Fruit fly (Drosophila melanogaster) whole organism: ENCODE data around the gene CG33771.

Experiments
- CG8478 ChIP-seq: fragments of >200 bp; optimal IDR thresholded peaks from 2 replicates; lab custom pipeline; 2018; ENCODE audit warnings: inconsistent platforms
- Dll ChIP-seq: fragments of >200 bp; optimal IDR thresholded peaks from 2 replicates; lab custom pipeline; 2017
- EcR ChIP-seq, 2 experiments: fragments of >200 bp; optimal IDR thresholded peaks; 2 replicates each; lab custom pipeline; 2017; ENCODE audit warnings: missing biosample characterization in 2 of 2, missing genetic modification characterization in 2 of 2, missing genetic modification reagents in 2 of 2
- pan ChIP-seq: fragments of >200 bp; optimal IDR thresholded peaks from 2 replicates; lab custom pipeline; 2017
- psq ChIP-seq: fragments of >200 bp; optimal IDR thresholded peaks from 2 replicates; lab custom pipeline; 2017
- usp ChIP-seq: fragments of >200 bp; optimal IDR thresholded peaks from 2 replicates; lab custom pipeline; 2017; ENCODE audit warnings: missing biosample characterization, missing genetic modification characterization, mixed read lengths

The CG33771 gene

DNA sequence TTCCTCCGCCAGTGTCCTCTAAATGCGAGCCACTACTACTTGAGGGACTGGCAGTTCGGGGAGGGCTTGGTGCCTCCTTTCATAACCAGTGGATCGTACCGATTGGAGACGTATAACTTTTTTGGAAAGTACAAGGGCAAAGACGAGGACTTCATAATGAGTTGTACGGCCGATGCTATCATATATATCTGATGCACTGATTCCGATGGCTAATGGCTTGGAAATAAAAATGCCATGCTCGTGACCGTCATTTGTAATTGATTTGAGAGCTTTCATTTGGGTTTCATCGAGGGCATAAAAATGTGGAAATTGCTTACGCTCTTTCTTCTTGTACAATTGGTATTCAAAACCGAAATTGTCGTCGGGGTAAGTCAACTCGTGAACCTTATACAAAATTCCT, at the start of gene CG33771:
TSS of gene CG33771 (plus strand) at position 301 of the 400 bp plus-strand sequence.
- no peak for TF ChIP-seq psq (lab: Kevin White, UChicago)
- TF ChIP-seq CG8478 (lab: Kevin White, UChicago) = no peak
- no peak for TF ChIP-seq pan
- TF ChIP-seq usp (GFP tag; lab: Kevin White, UChicago) = no peak
- TF ChIP-seq EcR (GFP tag; optimal IDR thresholded peaks at IDR 0.05; lab: Kevin White, UChicago) = no peak
- TF ChIP-seq Dll (lab: Kevin White, UChicago) = no peak

dm6 chr3L:22605637-22606419, 43.4 kb upstream of the CG33771 start, which contains the start of gene ND-B14.5AL:
ND-B14.5AL (plus strand) TSS chr3L:22606369.
- TF ChIP-seq psq (lab: Kevin White, UChicago) (no peak), Dll (lab: Kevin White, UChicago) (no peak), EcR (GFP tag; optimal IDR thresholded peaks at IDR 0.05; lab: Kevin White, UChicago) (no peak)

dm6 chr3L:22607076-22607475, 42.1 kb upstream of the CG33771 start:
- TF ChIP-seq EcR (GFP tag; optimal IDR thresholded peaks at IDR 0.05; lab: Kevin White, UChicago) = no peak
- no peak for TF ChIP-seq Dll (lab: Kevin White, UChicago)
- no peak for TF ChIP-seq pan
- TF ChIP-seq CG8478 (lab: Kevin White, UChicago) = no peak
- no peak for TF ChIP-seq psq (lab: Kevin White, UChicago)

dm6 chr3L:22616784-22617183, 32.4 kb upstream of the CG33771 start:
- TF ChIP-seq CG8478 (lab: Kevin White, UChicago) (no peak), usp (GFP tag; lab: Kevin White, UChicago) (no peak), Dll (lab: Kevin White, UChicago) (no peak), pan (no peak), EcR (GFP tag; optimal IDR thresholded peaks at IDR 0.05; lab: Kevin White, UChicago) (no peak), psq (lab: Kevin White, UChicago) (no peak)

DNA sequence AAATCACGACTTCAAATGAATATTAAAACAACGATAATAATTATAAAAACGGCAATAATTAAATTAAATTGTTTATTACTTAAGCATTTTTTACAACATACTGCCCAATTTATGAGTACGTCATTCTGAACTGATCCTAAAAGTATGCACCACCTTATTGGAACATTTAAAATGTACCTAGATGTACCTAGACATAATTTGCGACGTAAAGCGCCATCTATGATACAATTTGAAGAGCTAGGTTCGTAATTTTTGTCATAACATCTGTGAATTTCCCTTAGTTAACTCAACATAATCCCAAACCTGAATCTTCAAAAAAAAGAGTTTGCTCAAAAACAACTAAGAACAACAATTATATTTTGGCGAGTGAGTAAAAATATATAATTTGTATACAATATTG, 15.1 kb upstream of the CG33771 start:
- TF ChIP-seq EcR (GFP tag; optimal IDR thresholded peaks at IDR 0.05; lab: Kevin White, UChicago) (no peak), Dll (lab: Kevin White, UChicago) (no peak), psq (lab: Kevin White, UChicago) (no peak), pan (no peak), usp (GFP tag; lab: Kevin White, UChicago) (no peak), CG8478 (lab: Kevin White, UChicago) (no peak)

DNA sequence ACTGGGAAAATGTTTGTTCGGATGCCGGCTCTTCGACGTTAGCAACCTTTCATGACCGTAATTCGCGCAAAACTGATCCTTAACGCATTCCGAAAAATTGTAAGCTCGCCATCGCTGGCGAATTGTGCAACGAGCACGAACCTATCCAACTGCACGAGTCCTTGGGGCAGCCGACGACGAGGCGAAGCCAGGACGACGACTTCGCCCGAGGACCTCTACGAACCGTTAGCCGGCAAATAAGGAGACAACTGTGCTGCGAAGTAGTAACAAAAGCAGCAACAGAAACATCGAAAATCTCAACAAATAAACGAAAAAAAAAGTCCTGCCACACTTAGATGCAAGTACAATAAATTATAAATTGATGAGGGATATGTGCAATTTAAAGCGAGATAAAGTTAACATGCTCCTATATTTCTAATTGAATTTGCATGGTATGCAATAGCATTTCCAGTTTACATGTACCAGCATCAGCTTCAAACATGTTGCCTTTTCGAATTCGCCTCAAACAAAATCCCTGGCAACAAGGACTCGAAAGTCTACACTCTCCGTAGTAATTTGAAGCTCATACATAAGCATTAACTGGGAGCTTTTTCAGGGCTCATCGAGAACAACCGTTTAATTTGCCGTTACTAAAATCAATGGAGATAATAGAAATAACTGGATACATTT, 11.2 kb upstream of the CG33771 start, which contains the start of gene CG14459:
TSS of gene CG14459 (minus strand) at position 51 of the 669 bp plus-strand sequence.
- TF ChIP-seq pan = no peak
- no peak for TF ChIP-seq EcR (GFP tag; optimal IDR thresholded peaks at IDR 0.05; lab: Kevin White, UChicago)
- no peak for TF ChIP-seq usp (GFP tag; lab: Kevin White, UChicago)
- no peak for TF ChIP-seq Dll (lab: Kevin White, UChicago)
- no peak for TF ChIP-seq psq (lab: Kevin White, UChicago)
- TF ChIP-seq CG8478 (lab: Kevin White, UChicago) = no peak

DNA sequence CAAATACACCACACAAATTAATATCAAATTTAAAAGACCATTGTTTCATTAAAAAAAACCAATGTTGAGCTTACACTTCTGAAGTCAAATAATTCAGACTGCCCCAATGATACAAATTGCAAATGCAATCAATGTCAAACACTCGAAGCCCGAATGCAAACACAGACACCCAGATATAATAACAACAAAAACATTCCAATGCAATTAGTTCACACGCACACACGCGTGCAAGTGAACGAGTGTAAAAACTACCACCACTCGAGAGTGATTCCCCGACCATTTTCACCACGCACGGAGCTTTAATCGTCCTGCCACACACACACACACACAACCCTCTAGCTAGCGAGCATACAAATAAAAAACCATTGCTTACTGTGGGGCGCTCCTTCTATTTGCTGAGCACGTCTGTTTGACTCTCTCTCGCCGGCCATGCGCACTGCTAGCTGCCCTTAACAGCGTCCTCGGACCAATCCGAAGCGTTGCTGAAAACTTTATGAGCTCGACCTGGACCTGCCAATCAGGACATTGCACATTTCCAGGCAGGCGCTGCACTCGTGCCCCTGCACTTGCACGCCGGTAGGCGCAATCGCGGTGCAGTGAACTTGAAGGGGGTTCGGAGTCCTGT, 6.8 kb upstream of the CG33771 start:
- TF ChIP-seq CG8478 (lab: Kevin White, UChicago) (no peak), Dll (lab: Kevin White, UChicago) (no peak), usp (GFP tag; lab: Kevin White, UChicago) (no peak), EcR (GFP tag; optimal IDR thresholded peaks at IDR 0.05; lab: Kevin White, UChicago) (no peak), pan (no peak), psq (lab: Kevin White, UChicago) (no peak)

- TF ChIP-seq EcR (GFP tag; optimal IDR thresholded peaks at IDR 0.05; lab: Kevin White, UChicago) (no peak), CG8478 (lab: Kevin White, UChicago) (no peak), Dll (lab: Kevin White, UChicago) (no peak), pan (no peak), psq (lab: Kevin White, UChicago) (no peak), usp (GFP tag; lab: Kevin White, UChicago) (no peak)
Measured at dm6 chr3L:22645327-22645726, 3.9 kb upstream of the CG33771 start, which contains the start of gene CG33766. CG33766 (plus strand) TSS chr3L:22645627.

dm6 chr3L:22646007-22646406, 3.2 kb upstream of the CG33771 start, which contains the start of gene CG33767:
CG33767 (plus strand) TSS chr3L:22646307.
- TF ChIP-seq usp (GFP tag; lab: Kevin White, UChicago) = no peak

dm6 chr3L:22646863-22647262, 2.3 kb upstream of the CG33771 start, which contains the start of gene CG33768:
CG33768 (plus strand) TSS chr3L:22647163.
- TF ChIP-seq usp (GFP tag; lab: Kevin White, UChicago) (no peak), pan (no peak), Dll (lab: Kevin White, UChicago) (no peak), psq (lab: Kevin White, UChicago) (no peak), CG8478 (lab: Kevin White, UChicago) (no peak), EcR (GFP tag; optimal IDR thresholded peaks at IDR 0.05; lab: Kevin White, UChicago) (no peak)

- TF ChIP-seq EcR (GFP tag; optimal IDR thresholded peaks at IDR 0.05; lab: Kevin White, UChicago) = no peak
Measured at dm6 chr3L:22647627-22648026, 1.6 kb upstream of the CG33771 start, which contains the start of gene CG33769. CG33769 (plus strand) TSS chr3L:22647927.
